Worm (Caenorhabditis elegans): ENCODE data around the gene meg-4.

The meg-4 gene

ce11 chrX:1720359-1720758 is 37.6 kb downstream of the meg-4 start, which contains the start of gene F07G6.8:
Gene F07G6.8, minus strand, starts transcription at chrX:1720459.
- TF ChIP-seq Y95B8A.8 (GFP tag; IDR thresholded peaks at IDR 0.05) (no peak), D2030.7 (GFP tag; IDR thresholded peaks at IDR 0.05) (no peak), mes-4 (tag; optimal IDR thresholded peaks at IDR 0.05) (no peak), Y67H2A.10 (GFP tag; conservative IDR thresholded peaks at IDR 0.05) (no peak), lsy-27 (tag; optimal IDR thresholded peaks at IDR 0.05; ENCODE audit: borderline replicate concordance, insufficient read depth) (no peak), lin-40 (tag; optimal IDR thresholded peaks at IDR 0.05) (no peak), F10E7.11 (tag; optimal IDR thresholded peaks at IDR 0.05) (no peak), fkh-3 (tag; optimal IDR thresholded peaks at IDR 0.05) (no peak), athp-1 (tag; optimal IDR thresholded peaks at IDR 0.05) (no peak), egrh-3 (GFP tag; IDR thresholded peaks at IDR 0.05) (no peak), hlh-12 (tag; optimal IDR thresholded peaks at IDR 0.05) (no peak), F57A8.1 (GFP tag; optimal IDR thresholded peaks at IDR 0.05) (no peak), ceh-27 (GFP tag; optimal IDR thresholded peaks at IDR 0.05) (no peak), T26A5.8 (tag; optimal IDR thresholded peaks at IDR 0.05) (no peak), F55B11.4 (tag; optimal IDR thresholded peaks at IDR 0.05; ENCODE audit: borderline replicate concordance, insufficient read depth) (no peak), akir-1 (GFP tag; optimal IDR thresholded peaks at IDR 0.05) (no peak)

DNA sequence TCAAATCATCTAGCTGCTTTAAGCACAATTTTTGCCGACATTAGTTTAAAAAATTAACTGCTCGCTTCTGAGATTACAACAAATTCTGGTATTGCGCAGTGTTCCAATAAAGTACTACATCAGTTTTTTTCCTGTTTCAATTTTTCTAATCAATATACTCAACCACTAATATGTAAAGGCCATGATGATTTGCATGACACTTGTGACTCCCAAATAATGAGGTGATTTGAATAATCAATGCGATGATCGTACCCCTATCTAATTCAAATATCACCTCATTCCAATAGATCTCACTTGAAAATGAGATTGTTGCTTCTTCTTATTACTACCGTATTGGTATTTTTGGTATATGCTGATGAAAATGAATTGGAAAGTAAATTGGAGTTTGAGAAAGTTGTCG is 44.3 kb downstream of the meg-4 start, which contains the start of gene F07G6.2:
F07G6.2 (plus strand) TSS at position 301 of the 400 bp plus-strand sequence.
- TF ChIP-seq ekl-4 (GFP tag; IDR thresholded peaks at IDR 0.05) (no peak), B0336.3 (GFP tag; IDR thresholded peaks at IDR 0.05) (no peak), atf-7 (tag; optimal IDR thresholded peaks at IDR 0.05) (no peak), bed-2 (GFP tag; IDR thresholded peaks at IDR 0.05) (no peak), ceh-27 (GFP tag; optimal IDR thresholded peaks at IDR 0.05) (no peak), sea-2 (GFP tag; IDR thresholded peaks at IDR 0.05) (no peak), hsf-1 (GFP tag; IDR thresholded peaks at IDR 0.05) (no peak), ztf-3 (GFP tag; optimal IDR thresholded peaks at IDR 0.05) (no peak), ceh-100 (GFP tag; IDR thresholded peaks at IDR 0.05) (no peak), lsy-27 (tag; optimal IDR thresholded peaks at IDR 0.05; ENCODE audit: borderline replicate concordance, insufficient read depth) (no peak), hrde-1 (tag; optimal IDR thresholded peaks at IDR 0.05; ENCODE audit: borderline replicate concordance) (no peak), somi-1 (GFP tag; optimal IDR thresholded peaks at IDR 0.05) (no peak), nfya-2 (GFP tag; IDR thresholded peaks at IDR 0.05) (no peak), C17E4.6 (GFP tag; IDR thresholded peaks at IDR 0.05) (no peak)

DNA sequence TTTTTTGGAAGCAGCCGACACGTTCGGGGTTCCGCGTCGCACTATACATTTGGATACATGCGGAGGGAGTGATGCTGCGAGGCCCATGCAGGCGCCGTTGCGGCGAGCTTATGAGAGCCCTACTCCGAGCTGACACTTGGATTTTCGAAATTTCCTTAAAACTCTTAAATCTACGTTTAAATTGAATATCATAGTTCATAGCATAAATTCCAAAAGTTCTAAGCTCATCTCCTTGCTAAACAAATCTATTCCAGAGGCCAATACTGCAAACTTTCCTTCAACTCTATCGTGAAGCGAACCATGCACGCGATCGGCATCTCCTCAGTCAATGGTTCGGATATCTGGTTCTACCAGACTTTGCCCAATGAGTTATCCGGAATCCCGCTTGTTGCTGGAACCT is 46.8 kb downstream of the meg-4 start, which contains the start of gene dgn-3:
dgn-3 (plus strand) TSS at position 301 of the 400 bp plus-strand sequence.
- TF ChIP-seq C17E4.6 (GFP tag; IDR thresholded peaks at IDR 0.05) (no peak), hrde-1 (tag; optimal IDR thresholded peaks at IDR 0.05; ENCODE audit: borderline replicate concordance) (no peak), egl-18 (GFP tag; IDR thresholded peaks at IDR 0.05) (no peak), sptf-2 (GFP tag; optimal IDR thresholded peaks at IDR 0.05) (no peak), madf-8 (GFP tag; conservative IDR thresholded peaks at IDR 0.05) (no peak), ceh-100 (GFP tag; IDR thresholded peaks at IDR 0.05) (no peak), zfh-2 (GFP tag; conservative IDR thresholded peaks at IDR 0.05) (peak; percentile 50; the same call in 1 of the 2 replicates), Y56A3A.18 (GFP tag; IDR thresholded peaks at IDR 0.05) (no peak), F39B2.1 (GFP tag; IDR thresholded peaks at IDR 0.05) (no peak), ets-4 (GFP tag; optimal IDR thresholded peaks at IDR 0.05) (no peak), snpc-4 (GFP tag; optimal IDR thresholded peaks at IDR 0.05) (no peak), snpc-4 (tag; optimal IDR thresholded peaks at IDR 0.05) (peak in 1 of 4 experiments; percentile 54), egl-44 (GFP tag; IDR thresholded peaks at IDR 0.05) (no peak), Y95B8A.8 (GFP tag; IDR thresholded peaks at IDR 0.05) (no peak)
